Fruit fly (Drosophila melanogaster): ENCODE measurements around the gene CG18088.

- no peak for TF ChIP-seq CG6813 (GFP tag; optimal IDR thresholded peaks at IDR 0.05)
- no peak for TF ChIP-seq Bgb (GFP tag; IDR thresholded peaks at IDR 0.05; ENCODE audit: partially characterized antibody)
- TF ChIP-seq hth (optimal IDR thresholded peaks at IDR 0.05) = no peak
- TF ChIP-seq CG13296 (GFP tag; optimal IDR thresholded peaks at IDR 0.05) = no peak
- TF ChIP-seq dan (GFP tag; IDR thresholded peaks at IDR 0.05) = no peak
- TF ChIP-seq CG4707 (GFP tag; optimal IDR thresholded peaks at IDR 0.05) = no peak
- no peak for TF ChIP-seq CG4854 (GFP tag; optimal IDR thresholded peaks at IDR 0.05)
Measured at dm6 chr2L:8919638-8920037, 47.7 kb upstream of the CG18088 start.

Data from whole organism, embryonic.